Fruit fly (Drosophila melanogaster) whole organism: ENCODE measurements around the gene CG33514.

Experiments used
- CG8478 ChIP-seq: fragments of >200 bp; optimal IDR thresholded peaks from 2 replicates; lab custom pipeline; 2018; ENCODE audit warnings: inconsistent platforms
- Dll ChIP-seq: fragments of >200 bp; optimal IDR thresholded peaks from 2 replicates; lab custom pipeline; 2017
- EcR ChIP-seq, 2 experiments: fragments of >200 bp; optimal IDR thresholded peaks; 2 replicates each; lab custom pipeline; 2017; ENCODE audit warnings: missing biosample characterization in 2 of 2, missing genetic modification characterization in 2 of 2, missing genetic modification reagents in 2 of 2
- pan ChIP-seq: fragments of >200 bp; optimal IDR thresholded peaks from 2 replicates; lab custom pipeline; 2017
- psq ChIP-seq: fragments of >200 bp; optimal IDR thresholded peaks from 2 replicates; lab custom pipeline; 2017
- usp ChIP-seq: fragments of >200 bp; optimal IDR thresholded peaks from 2 replicates; lab custom pipeline; 2017; ENCODE audit warnings: missing biosample characterization, missing genetic modification characterization, mixed read lengths

dm6 chr3L:4414579-4414978 lies 49.3 kb downstream of the CG33514 start:
- TF ChIP-seq Dll (no peak), psq (no peak), CG8478 (no peak), usp (no peak), pan (no peak), EcR (GFP tag; optimal IDR thresholded peaks at IDR 0.05; lab: Kevin White, UChicago) (no peak)
